Fruit fly (Drosophila melanogaster): Measurements from ENCODE around the gene kmr.

kmr gene

dm6 chr3R:13676137-13677086 is 38.6 kb upstream of the kmr start, which contains the start of the genes Lkb1 and CG9588:
TSS of gene Lkb1 (plus strand) at chr3R:13676549.
TSS of gene CG9588 (minus strand) at chr3R:13676681.
- TF ChIP-seq topi (GFP tag; optimal IDR thresholded peaks at IDR 0.05) (peak; percentile 78), fkh (GFP tag; optimal IDR thresholded peaks at IDR 0.05) (no peak), CG6854 (GFP tag; optimal IDR thresholded peaks at IDR 0.05) (peak; percentile 6), cyc (GFP tag; optimal IDR thresholded peaks at IDR 0.05) (peak; percentile 77), CG32006 (GFP tag; optimal IDR thresholded peaks at IDR 0.05) (peak; percentile 81), CG11762 (GFP tag; optimal IDR thresholded peaks at IDR 0.05; ENCODE audit: insufficient read depth) (peak; percentile 19), CG7368 (GFP tag; optimal IDR thresholded peaks at IDR 0.05) (peak; percentile 76), Eip93F (GFP tag; optimal IDR thresholded peaks at IDR 0.05) (no peak), salr (GFP tag; optimal IDR thresholded peaks at IDR 0.05) (peak in 1 of 2 experiments; percentile 39), CG6276 (GFP tag; optimal IDR thresholded peaks at IDR 0.05) (peak; percentile 10), svp (GFP tag) (peak; percentile 84), OdsH (GFP tag; optimal IDR thresholded peaks at IDR 0.05) (no peak), dac (GFP tag; optimal IDR thresholded peaks at IDR 0.05) (peak; percentile 63), dsx (GFP tag; optimal IDR thresholded peaks at IDR 0.05; ENCODE audit: poor library complexity, severe bottlenecking) (no peak), CG6163 (GFP tag; IDR thresholded peaks at IDR 0.05) (peak; percentile 92), CG3032 (tag; optimal IDR thresholded peaks at IDR 0.05) (peak; percentile 59), net (GFP tag; optimal IDR thresholded peaks at IDR 0.05) (peak; percentile 69), Sox15 (GFP tag; optimal IDR thresholded peaks at IDR 0.05) (peak; percentile 62), CG3919 (GFP tag; optimal IDR thresholded peaks at IDR 0.05) (peak; percentile 82), CG15336 (GFP tag; IDR thresholded peaks at IDR 0.05) (peak; percentile 77), pdm3 (GFP tag; optimal IDR thresholded peaks at IDR 0.05) (peak; percentile 79), achi (GFP tag; optimal IDR thresholded peaks at IDR 0.05) (peak; percentile 74), CG4318 (GFP tag; optimal IDR thresholded peaks at IDR 0.05) (no peak), CG11294 (GFP tag; IDR thresholded peaks at IDR 0.05) (peak; percentile 79), Lpt (GFP tag; optimal IDR thresholded peaks at IDR 0.05) (peak; percentile 30), CG1621 (tag; optimal IDR thresholded peaks at IDR 0.05) (peak; percentile 85), Eip78C (GFP tag) (peak; percentile 88), CG8119 (GFP tag; IDR thresholded peaks at IDR 0.05) (peak; percentile 75), Gug (GFP tag; IDR thresholded peaks at IDR 0.05) (peak; percentile 80), CG31627 (GFP tag; optimal IDR thresholded peaks at IDR 0.05) (peak; percentile 85), Met (GFP tag; optimal IDR thresholded peaks at IDR 0.05) (no peak), CG8632 (GFP tag; optimal IDR thresholded peaks at IDR 0.05) (peak; percentile 61), lz (GFP tag; optimal IDR thresholded peaks at IDR 0.05) (peak; percentile 79), Hr39 (GFP tag; optimal IDR thresholded peaks at IDR 0.05) (peak; percentile 85), Hr38 (GFP tag; optimal IDR thresholded peaks at IDR 0.05) (no peak), CG10631 (GFP tag; optimal IDR thresholded peaks at IDR 0.05) (no peak), Blimp-1 (GFP tag; optimal IDR thresholded peaks at IDR 0.05) (peak; percentile 13), Ets21C (GFP tag; optimal IDR thresholded peaks at IDR 0.05) (peak; percentile 63), fd59A (GFP tag; optimal IDR thresholded peaks at IDR 0.05) (peak; percentile 55), Eip75B (GFP tag; optimal IDR thresholded peaks at IDR 0.05) (peak; percentile 81), CG11902 (GFP tag; optimal IDR thresholded peaks at IDR 0.05) (peak; percentile 62), Hr4 (GFP tag; optimal IDR thresholded peaks at IDR 0.05) (peak; percentile 88), CG16779 (tag; optimal IDR thresholded peaks at IDR 0.05) (no peak), fd85E (GFP tag; optimal IDR thresholded peaks at IDR 0.05) (no peak), CG9139 (GFP tag; optimal IDR thresholded peaks at IDR 0.05) (no peak), CG6808 (GFP tag; optimal IDR thresholded peaks at IDR 0.05) (peak; percentile 41), esn (GFP tag; optimal IDR thresholded peaks at IDR 0.05) (peak; percentile 83), Sox102F (GFP tag; optimal IDR thresholded peaks at IDR 0.05) (peak; percentile 71), vri (GFP tag; optimal IDR thresholded peaks at IDR 0.05) (no peak), CG10669 (GFP tag; optimal IDR thresholded peaks at IDR 0.05) (peak; percentile 73)
